Worm (Caenorhabditis elegans) whole organism, L4/young adult: ENCODE data around the gene K08D12.3.

Experiments
- W03F9.2 ChIP-seq: fragments of 150-350 bp; optimal IDR thresholded peaks from 2 replicates; lab custom pipeline; 2014; ENCODE audit warnings: missing biosample characterization, missing genetic modification characterization
- dao-5 ChIP-seq: sonication (generic microtip); optimal IDR thresholded peaks from 2 replicates; lab custom pipeline; 2016; ENCODE audit warnings: missing genotype, missing genetic modification characterization, moderate library complexity, missing compliant biosample characterization
- him-1 ChIP-seq: sonication (generic microtip); optimal IDR thresholded peaks from 2 replicates; lab custom pipeline; 2016; ENCODE audit warnings: missing genotype, missing genetic modification reagents, missing genetic modification characterization, missing compliant biosample characterization

K08D12.3 gene

ce11 chrIV:1740105-1741023 is 30.3 kb downstream of the K08D12.3 start, which contains the start of gene ptpn-22:
ptpn-22 (minus strand) TSS chrIV:1740262.
- TF ChIP-seq dao-5 (tag; lab: Kevin White, UChicago) (no peak), W03F9.2 (no peak), him-1 (no peak)

DNA sequence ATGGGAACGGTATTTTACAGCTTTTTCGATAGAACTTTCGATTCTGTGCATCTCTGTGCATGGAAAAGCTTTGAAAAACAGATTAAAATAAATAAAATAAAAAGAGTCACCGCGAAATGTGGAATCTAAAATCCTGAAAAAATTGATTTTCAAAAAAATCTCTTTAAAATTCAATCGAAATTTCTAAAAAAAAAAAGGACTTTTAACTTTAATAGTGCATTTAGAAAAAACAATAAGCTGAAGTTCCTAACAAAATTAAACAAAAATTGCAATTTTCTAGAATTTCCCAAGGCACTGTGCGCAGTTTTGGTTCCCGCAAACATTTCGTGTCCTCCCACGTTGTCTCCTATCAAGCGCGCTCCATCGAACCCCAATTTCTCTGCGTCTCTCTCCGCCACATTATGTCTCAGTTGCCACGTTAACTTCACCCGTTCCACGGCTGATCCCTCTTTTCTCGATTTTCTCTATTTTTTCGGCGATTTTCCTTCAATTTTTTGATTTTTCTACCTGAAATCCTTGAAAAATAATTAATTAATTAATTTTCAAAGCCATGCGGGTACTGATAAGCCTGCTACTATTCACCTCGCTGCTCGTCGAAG is 35.5 kb downstream of the K08D12.3 start, which contains the start of the genes Y41D4A.6 and Y41D4A.4:
TSS of gene Y41D4A.6 (minus strand) at position 51 of the 599 bp plus-strand sequence.
TSS of gene Y41D4A.4 (plus strand) at position 549 of the 599 bp plus-strand sequence.
- peak; percentile 76 for TF ChIP-seq him-1
- TF ChIP-seq dao-5 (tag; lab: Kevin White, UChicago): no peak
- peak; percentile 82 for TF ChIP-seq W03F9.2

DNA sequence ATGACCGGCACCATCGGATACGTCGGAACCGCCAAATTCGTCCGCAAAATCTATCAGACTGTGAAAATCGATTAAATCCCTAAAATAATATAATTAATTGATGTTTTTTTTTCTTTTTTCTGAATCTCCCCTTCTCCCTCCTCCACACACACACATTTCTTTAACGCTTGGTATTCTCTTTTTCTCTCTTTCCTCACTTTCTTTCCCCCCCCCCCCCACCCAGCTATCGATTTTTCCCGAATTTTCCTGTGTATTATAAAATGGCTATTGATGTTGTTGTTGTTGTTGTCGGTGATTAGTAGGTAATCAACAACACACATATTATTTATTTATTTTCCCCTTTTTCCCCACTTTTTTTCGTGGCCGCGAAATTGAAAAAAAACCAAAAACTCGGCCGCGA is 41.2 kb downstream of the K08D12.3 start:
- TF ChIP-seq him-1: no peak
- no peak for TF ChIP-seq W03F9.2
- no peak for TF ChIP-seq dao-5 (tag; lab: Kevin White, UChicago)

ce11 chrIV:1752480-1752879 is 42.4 kb downstream of the K08D12.3 start:
- TF ChIP-seq him-1: no peak
- no peak for TF ChIP-seq dao-5 (tag; lab: Kevin White, UChicago)
- no peak for TF ChIP-seq W03F9.2

ce11 chrIV:1753481-1753880 is 43.4 kb downstream of the K08D12.3 start, which contains the start of gene Y41D4A.3:
Y41D4A.3 (plus strand) TSS chrIV:1753781.
- TF ChIP-seq W03F9.2 (no peak), him-1 (no peak), dao-5 (tag; lab: Kevin White, UChicago) (no peak)

DNA sequence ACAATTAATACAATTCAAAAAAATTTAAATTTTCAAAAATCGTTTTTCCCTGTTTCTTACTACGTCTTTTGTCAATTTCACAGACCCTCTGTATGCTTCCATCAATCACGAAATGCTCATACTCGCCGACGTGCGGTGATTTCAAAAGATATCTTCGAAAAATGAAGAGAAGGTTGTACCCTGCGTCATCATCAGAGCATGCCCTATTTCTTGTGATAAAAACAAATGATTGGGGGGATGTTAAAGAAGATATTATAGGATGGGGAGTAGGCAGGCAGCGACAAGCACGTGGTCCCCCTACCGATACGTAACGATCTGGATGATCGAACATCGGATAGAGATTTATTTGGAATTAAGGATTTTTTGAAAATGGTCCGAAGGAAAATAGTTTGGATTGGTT is 48.5 kb downstream of the K08D12.3 start:
- no peak for TF ChIP-seq him-1
- no peak for TF ChIP-seq dao-5 (tag; lab: Kevin White, UChicago)
- TF ChIP-seq W03F9.2: no peak
